Fruit fly (Drosophila melanogaster): ENCODE results near the gene TfIIB.

The TfIIB gene

dm6 chr2L:10466865-10467270, 35.7 kb downstream of the TfIIB start (continued):
- peak; percentile 65 for TF ChIP-seq CG8388 (GFP tag; optimal IDR thresholded peaks at IDR 0.05)
- TF ChIP-seq CG7357 (GFP tag; IDR thresholded peaks at IDR 0.05) = peak; percentile 61; the same call in 2 of the 3 replicates
- TF ChIP-seq ftz-f1 (GFP tag; optimal IDR thresholded peaks at IDR 0.05) = no peak
- TF ChIP-seq CG6654 (GFP tag; optimal IDR thresholded peaks at IDR 0.05) = peak; percentile 32
- peak; percentile 64 for TF ChIP-seq D19A (tag; optimal IDR thresholded peaks at IDR 0.05)
- no peak for TF ChIP-seq oc (tag; optimal IDR thresholded peaks at IDR 0.05)
- TF ChIP-seq Lim3 (GFP tag; IDR thresholded peaks at IDR 0.05) = no peak
- TF ChIP-seq Stat92E (GFP tag; optimal IDR thresholded peaks at IDR 0.05) = peak in 1 of 3 experiments; percentile 43
- no peak for TF ChIP-seq ash1 (GFP tag; optimal IDR thresholded peaks at IDR 0.05)
- no peak for TF ChIP-seq CkIIα-i1 (GFP tag; IDR thresholded peaks at IDR 0.05)
- no peak for TF ChIP-seq gsb (GFP tag; IDR thresholded peaks at IDR 0.05)
- peak; percentile 17 for TF ChIP-seq CG10209 (GFP tag; optimal IDR thresholded peaks at IDR 0.05)
- TF ChIP-seq bcd (GFP tag; optimal IDR thresholded peaks at IDR 0.05) = peak; percentile 78
- TF ChIP-seq peb (GFP tag; IDR thresholded peaks at IDR 0.05) = no peak
- TF ChIP-seq CG8290 (GFP tag; optimal IDR thresholded peaks at IDR 0.05) = no peak
- TF ChIP-seq CG8290 (tag; optimal IDR thresholded peaks at IDR 0.05) = no peak
- no peak for TF ChIP-seq Neu2 (GFP tag; optimal IDR thresholded peaks at IDR 0.05; ENCODE audit: borderline replicate concordance)
- TF ChIP-seq Hmr (GFP tag; optimal IDR thresholded peaks at IDR 0.05) = no peak
- peak; percentile 48 for TF ChIP-seq CG13424 (tag; optimal IDR thresholded peaks at IDR 0.05)
- TF ChIP-seq ara (GFP tag; IDR thresholded peaks at IDR 0.05) = peak; percentile 63; the same call in 1 of the 2 replicates
- peak; percentile 16 for TF ChIP-seq eyg (GFP tag; optimal IDR thresholded peaks at IDR 0.05)
- TF ChIP-seq Xbp1 (GFP tag; optimal IDR thresholded peaks at IDR 0.05) = peak; percentile 60
- peak; percentile 26; the same call in 1 of the 2 replicates for TF ChIP-seq Rx (GFP tag; IDR thresholded peaks at IDR 0.05)
- TF ChIP-seq ab (GFP tag; optimal IDR thresholded peaks at IDR 0.05) = no peak
- TF ChIP-seq CG15269 (tag; optimal IDR thresholded peaks at IDR 0.05) = no peak
- TF ChIP-seq sc (optimal IDR thresholded peaks at IDR 0.05) = no peak
- TF ChIP-seq sc (GFP tag; optimal IDR thresholded peaks at IDR 0.05) = peak; percentile 56
- no peak for TF ChIP-seq CG13894 (tag; optimal IDR thresholded peaks at IDR 0.05)
- no peak for TF ChIP-seq her (GFP tag; optimal IDR thresholded peaks at IDR 0.05)
- no peak for TF ChIP-seq CG4360 (GFP tag; IDR thresholded peaks at IDR 0.05)
- no peak for TF ChIP-seq MTF-1 (GFP tag; optimal IDR thresholded peaks at IDR 0.05; ENCODE audit: borderline replicate concordance)
- TF ChIP-seq so (GFP tag; IDR thresholded peaks at IDR 0.05) = 0 out of 3 replicates have a peak, but pooled peaks have one; percentile 11
- TF ChIP-seq zf30C (GFP tag; optimal IDR thresholded peaks at IDR 0.05) = no peak
- TF ChIP-seq Atf-2 (GFP tag; optimal IDR thresholded peaks at IDR 0.05) = peak; percentile 20
- TF ChIP-seq lov (optimal IDR thresholded peaks at IDR 0.05) = no peak
- 0 out of 3 replicates have a peak, but pooled peaks have one; percentile 54 for TF ChIP-seq lov (GFP tag; IDR thresholded peaks at IDR 0.05)
- no peak for TF ChIP-seq CG17612 (GFP tag; IDR thresholded peaks at IDR 0.05)
- 0 out of 2 replicates have a peak, but pooled peaks have one; percentile 12 for TF ChIP-seq Drgx (GFP tag; IDR thresholded peaks at IDR 0.05)
- no peak for TF ChIP-seq ken (GFP tag; IDR thresholded peaks at IDR 0.05)
- TF ChIP-seq slp2 (GFP tag; optimal IDR thresholded peaks at IDR 0.05) = peak; percentile 37
- TF ChIP-seq Trl (optimal IDR thresholded peaks at IDR 0.05) = no peak
- TF ChIP-seq Trl (GFP tag; optimal IDR thresholded peaks at IDR 0.05) = peak; percentile 55
- peak; percentile 40 for TF ChIP-seq CG3281 (GFP tag; optimal IDR thresholded peaks at IDR 0.05)
- peak; percentile 61 for TF ChIP-seq CG6813 (GFP tag; optimal IDR thresholded peaks at IDR 0.05)
- no peak for TF ChIP-seq Hmx (GFP tag; optimal IDR thresholded peaks at IDR 0.05)
- TF ChIP-seq bowl (GFP tag; IDR thresholded peaks at IDR 0.05) = no peak
- peak; percentile 10 for TF ChIP-seq CG9817 (tag; optimal IDR thresholded peaks at IDR 0.05)
- no peak for TF ChIP-seq ap (GFP tag; IDR thresholded peaks at IDR 0.05)
- peak; percentile 37 to 48 for TF ChIP-seq Pdp1 (GFP tag; optimal IDR thresholded peaks at IDR 0.05)
- TF ChIP-seq CG4730 (GFP tag; IDR thresholded peaks at IDR 0.05) = no peak
- no peak for TF ChIP-seq sima (GFP tag; optimal IDR thresholded peaks at IDR 0.05)
- TF ChIP-seq Doc3 (GFP tag; IDR thresholded peaks at IDR 0.05; ENCODE audit: partially characterized antibody) = no peak
